Fruit fly (Drosophila melanogaster): ENCODE results near the gene CG7142.

The CG7142 gene

DNA sequence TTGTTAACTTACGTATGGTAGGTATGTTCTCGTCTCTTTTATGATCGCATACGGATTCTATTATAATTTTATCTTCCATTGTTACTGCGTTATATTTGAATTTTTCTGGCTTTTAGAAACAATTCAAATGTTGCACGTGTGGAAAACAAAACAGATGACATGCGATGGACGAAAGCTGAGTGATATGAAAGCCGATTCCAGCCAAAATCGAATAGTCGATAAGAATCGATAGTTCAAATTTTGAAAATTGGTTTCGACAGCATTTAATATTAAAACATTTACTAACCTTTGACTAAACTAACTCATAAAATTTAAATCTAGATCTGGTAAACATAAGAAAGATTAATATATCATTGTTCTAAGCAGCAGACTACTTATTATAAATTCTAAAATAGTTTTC is 22.2 kb upstream of the CG7142 start, which contains the start of gene Polr1E (continued):
- TF ChIP-seq ems (GFP tag; optimal IDR thresholded peaks at IDR 0.05), result peak; percentile 19
- peak; percentile 57 for TF ChIP-seq gro (GFP tag; optimal IDR thresholded peaks at IDR 0.05)
- TF ChIP-seq zen2 (GFP tag; IDR thresholded peaks at IDR 0.05; ENCODE audit: partially characterized antibody), result peak; percentile 50; the same call in 1 of the 3 replicates
- TF ChIP-seq CG30020 (tag; optimal IDR thresholded peaks at IDR 0.05), result peak; percentile 37
- TF ChIP-seq salm (tag; optimal IDR thresholded peaks at IDR 0.05), result no peak
- TF ChIP-seq Oaz (GFP tag; IDR thresholded peaks at IDR 0.05), result no peak
- TF ChIP-seq hbn (GFP tag; IDR thresholded peaks at IDR 0.05; ENCODE audit: partially characterized antibody), result peak; percentile 57
- TF ChIP-seq Mad (GFP tag; optimal IDR thresholded peaks at IDR 0.05), result peak; percentile 30
- peak; percentile 0 for TF ChIP-seq CG15601 (tag; optimal IDR thresholded peaks at IDR 0.05)
- peak; percentile 43 for TF ChIP-seq sug (tag; optimal IDR thresholded peaks at IDR 0.05)
- TF ChIP-seq twi (tag; optimal IDR thresholded peaks at IDR 0.05), result peak; percentile 49
- TF ChIP-seq cwo (GFP tag; optimal IDR thresholded peaks at IDR 0.05), result peak; percentile 98
- peak; percentile 50; the same call in 2 of the 3 replicates for TF ChIP-seq vnd (GFP tag; IDR thresholded peaks at IDR 0.05; ENCODE audit: partially characterized antibody)
- TF ChIP-seq amos (GFP tag; IDR thresholded peaks at IDR 0.05; ENCODE audit: partially characterized antibody), result peak; percentile 64
- TF ChIP-seq CG5245 (GFP tag; optimal IDR thresholded peaks at IDR 0.05), result no peak
- TF ChIP-seq dm (GFP tag; optimal IDR thresholded peaks at IDR 0.05), result peak; percentile 99
- peak; percentile 38 for TF ChIP-seq Nf-YC (tag; optimal IDR thresholded peaks at IDR 0.05)
- peak; percentile 35; the same call in 1 of the 2 replicates for TF ChIP-seq sna (GFP tag; IDR thresholded peaks at IDR 0.05; ENCODE audit: partially characterized antibody)
- TF ChIP-seq Max (GFP tag; optimal IDR thresholded peaks at IDR 0.05), result peak; percentile 91
- TF ChIP-seq ato (GFP tag; IDR thresholded peaks at IDR 0.05; ENCODE audit: partially characterized antibody), result peak; percentile 75
- peak; percentile 94 for TF ChIP-seq Dp (GFP tag; optimal IDR thresholded peaks at IDR 0.05)
- peak; percentile 70 for TF ChIP-seq CG11504 (tag; optimal IDR thresholded peaks at IDR 0.05)
- no peak for TF ChIP-seq btn (GFP tag; optimal IDR thresholded peaks at IDR 0.05)
- TF ChIP-seq HmgD (GFP tag; optimal IDR thresholded peaks at IDR 0.05), result peak; percentile 36
- TF ChIP-seq phol (tag; optimal IDR thresholded peaks at IDR 0.05), result peak; percentile 26
- TF ChIP-seq lilli (GFP tag; optimal IDR thresholded peaks at IDR 0.05), result peak; percentile 11
- no peak for TF ChIP-seq oc (tag; optimal IDR thresholded peaks at IDR 0.05)
- peak; percentile 81 for TF ChIP-seq HLH4C (GFP tag; IDR thresholded peaks at IDR 0.05; ENCODE audit: partially characterized antibody)
- peak; percentile 8 for TF ChIP-seq CrebB (tag; optimal IDR thresholded peaks at IDR 0.05)
- peak; percentile 26; the same call in 1 of the 2 replicates for TF ChIP-seq chm (GFP tag; IDR thresholded peaks at IDR 0.05)
- peak; percentile 63; the same call in 2 of the 3 replicates for TF ChIP-seq Opbp (GFP tag; IDR thresholded peaks at IDR 0.05; ENCODE audit: partially characterized antibody)
- TF ChIP-seq MBD-R2 (GFP tag; IDR thresholded peaks at IDR 0.05), result peak; percentile 97
- peak; percentile 41 for TF ChIP-seq CG17829 (tag; optimal IDR thresholded peaks at IDR 0.05)
- peak; percentile 20; the same call in 1 of the 2 replicates for TF ChIP-seq CG2129 (GFP tag; IDR thresholded peaks at IDR 0.05; ENCODE audit: partially characterized antibody)

DNA sequence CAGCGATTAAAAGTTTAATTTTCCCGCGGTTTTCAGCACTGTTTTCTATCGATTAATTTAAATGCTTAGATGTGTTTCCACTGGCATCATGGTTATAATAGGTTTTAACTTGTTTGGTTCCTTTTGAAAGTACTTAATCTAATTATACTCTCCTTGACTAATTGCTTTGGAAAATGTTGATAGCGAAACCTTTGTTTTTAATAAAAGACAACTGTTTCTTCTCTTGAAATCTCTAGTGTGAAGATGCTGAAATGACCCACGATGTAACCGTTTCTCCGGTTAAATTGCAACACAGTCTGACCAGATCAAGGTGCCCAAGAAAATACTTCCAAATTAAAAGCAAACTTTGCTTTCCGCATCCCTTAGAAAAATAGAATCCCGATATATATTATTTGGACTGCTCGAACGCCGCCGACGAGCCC is 19.6 kb upstream of the CG7142 start, which contains the start of gene Dlc90F:
Dlc90F (plus strand) TSS at position 330 of the 422 bp plus-strand sequence.
- TF ChIP-seq CG1832 (GFP tag; optimal IDR thresholded peaks at IDR 0.05) (no peak), bbx (GFP tag; IDR thresholded peaks at IDR 0.05; ENCODE audit: partially characterized antibody) (peak; percentile 9; the same call in 1 of the 2 replicates), bigmax (GFP tag; optimal IDR thresholded peaks at IDR 0.05) (peak; percentile 27), fd64A (GFP tag; optimal IDR thresholded peaks at IDR 0.05) (no peak), CG43689 (GFP tag; IDR thresholded peaks at IDR 0.05) (no peak), CG16863 (GFP tag; optimal IDR thresholded peaks at IDR 0.05) (peak; percentile 41), CG3281 (GFP tag; optimal IDR thresholded peaks at IDR 0.05) (peak; percentile 46), ems (GFP tag; optimal IDR thresholded peaks at IDR 0.05) (no peak), pfk (GFP tag; optimal IDR thresholded peaks at IDR 0.05) (no peak), Stat92E (GFP tag; optimal IDR thresholded peaks at IDR 0.05) (no peak), cad (GFP tag; optimal IDR thresholded peaks at IDR 0.05) (no peak), Ssrp (tag; optimal IDR thresholded peaks at IDR 0.05) (peak; percentile 84), Fer2 (tag; optimal IDR thresholded peaks at IDR 0.05) (peak; percentile 34), Dip2 (GFP tag; IDR thresholded peaks at IDR 0.05) (no peak), exex (tag; optimal IDR thresholded peaks at IDR 0.05) (peak; percentile 33), aop (GFP tag; IDR thresholded peaks at IDR 0.05) (0 out of 2 replicates have a peak, but pooled peaks have one; percentile 27), ara (GFP tag; IDR thresholded peaks at IDR 0.05) (peak; percentile 66; the same call in 1 of the 2 replicates)
